Fruit fly (Drosophila melanogaster) Kc167 (cell line): ENCODE data around the gene CG31301.

Source experiments
- Myc ChIP-seq: fragments of >200 bp; optimal IDR thresholded peaks from 2 replicates; lab custom pipeline; 2017; ENCODE audit warnings: missing external identifiers
- Sin3A ChIP-seq: fragments of >200 bp; optimal IDR thresholded peaks from 2 replicates; lab custom pipeline; 2018; ENCODE audit warnings: missing external identifiers
- h ChIP-seq: fragments of >200 bp; optimal IDR thresholded peaks from 3 replicates; lab custom pipeline; 2018; ENCODE audit warnings: missing external identifiers

dm6 chr3R:15330472-15330871 lies 15.5 kb upstream of the CG31301 start, which contains the start of gene mRpL9:
- TF ChIP-seq h (lab: Kevin White, UChicago) (no peak), Myc (lab: Kevin White, UChicago) (no peak), Sin3A (no peak)
